Fruit fly (Drosophila melanogaster) whole organism, prepupa: Measurements from ENCODE around the gene CG8507.

Experiments used
- CG11294 ChIP-seq: fragments of 200-800 bp; sonication (Bioruptor generic); IDR thresholded peaks from 2 replicates; pipeline ENCODE4 v1.3.6; 2022; ENCODE audit warnings: missing biosample characterization, missing genetic modification characterization
- CG16779 ChIP-seq: fragments of 200-800 bp; sonication (Bioruptor generic); optimal IDR thresholded peaks from 3 replicates; lab custom pipeline; 2017; ENCODE audit warnings: missing biosample characterization, mild to moderate bottlenecking, missing genetic modification characterization
- CG6808 ChIP-seq: fragments of 200-800 bp; sonication (Bioruptor generic); optimal IDR thresholded peaks from 3 replicates; lab custom pipeline; 2017; ENCODE audit warnings: missing biosample characterization, missing genetic modification characterization, mild to moderate bottlenecking, moderate library complexity, missing genetic modification reagents
- Eip75B ChIP-seq: fragments of 200-800 bp; sonication (Bioruptor generic); optimal IDR thresholded peaks from 3 replicates; lab custom pipeline; 2016; ENCODE audit warnings: missing biosample characterization, missing genetic modification characterization

DNA sequence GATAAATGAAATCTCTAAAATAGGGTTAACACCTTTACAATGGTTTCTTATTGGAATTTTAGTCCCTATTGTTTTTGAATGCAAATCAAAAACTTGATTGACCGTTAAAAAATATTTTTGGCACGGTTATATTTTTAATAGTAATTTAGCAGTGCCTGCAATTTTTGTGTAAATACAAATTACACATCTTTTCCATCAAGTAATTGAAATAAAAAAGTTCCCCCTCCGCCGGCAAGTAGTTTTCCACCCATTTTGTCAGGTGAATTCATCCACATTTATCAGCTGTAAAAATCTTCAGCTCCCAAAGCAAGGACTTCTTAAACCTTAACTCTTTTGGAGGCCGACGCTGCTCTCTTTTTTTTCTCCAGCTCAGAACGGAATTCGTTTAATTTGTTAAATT is 32.4 kb downstream of the CG8507 start, which contains the start of gene CG34302:
- no peak for TF ChIP-seq CG11294 (GFP tag; lab: Robert Waterston, UW)
- TF ChIP-seq CG16779, result no peak
- no peak for TF ChIP-seq Eip75B (GFP tag; lab: Kevin White, UChicago)
- no peak for TF ChIP-seq CG6808 (GFP tag; lab: Kevin White, UChicago)
